Worm (Caenorhabditis elegans): ENCODE results near the gene K09C4.5.

Gene K09C4.5

ce11 chrX:3282306-3282705 lies at the start of gene K09C4.5:
TSS of gene K09C4.5 (plus strand) at chrX:3282631.
- TF ChIP-seq nhr-237 (tag; optimal IDR thresholded peaks at IDR 0.05): no peak
- no peak for TF ChIP-seq nhr-77 (tag; optimal IDR thresholded peaks at IDR 0.05)
- TF ChIP-seq snpc-4 (tag; optimal IDR thresholded peaks at IDR 0.05): no peak
- no peak for TF ChIP-seq sem-4 (tag; optimal IDR thresholded peaks at IDR 0.05)
- no peak for TF ChIP-seq sma-9 (GFP tag; optimal IDR thresholded peaks at IDR 0.05)
- TF ChIP-seq sma-9 (tag; optimal IDR thresholded peaks at IDR 0.05): no peak
- TF ChIP-seq fos-1 (tag; optimal IDR thresholded peaks at IDR 0.05): peak; percentile 17

- TF ChIP-seq nhr-77 (tag; optimal IDR thresholded peaks at IDR 0.05) (no peak), ztf-11 (tag; optimal IDR thresholded peaks at IDR 0.05) (no peak), sma-9 (GFP tag; optimal IDR thresholded peaks at IDR 0.05) (peak; percentile 72), sma-9 (tag; optimal IDR thresholded peaks at IDR 0.05) (no peak), fos-1 (tag; optimal IDR thresholded peaks at IDR 0.05) (peak; percentile 95), Y55F3AM.14 (GFP tag; optimal IDR thresholded peaks at IDR 0.05) (no peak), crh-2 (tag; optimal IDR thresholded peaks at IDR 0.05) (peak; percentile 85), mab-5 (tag; optimal IDR thresholded peaks at IDR 0.05) (no peak)
Observed at ce11 chrX:3235358-3235816, 47.0 kb upstream of the K09C4.5 start, which contains the start of gene F28B4.3. TSS of gene F28B4.3 (minus strand) at chrX:3235408.

ce11 chrX:3243614-3244013 lies 38.8 kb upstream of the K09C4.5 start, which contains the start of gene irg-7:
TSS of gene irg-7 (minus strand) at chrX:3243636.
- TF ChIP-seq ama-1 (optimal IDR thresholded peaks at IDR 0.05) (no peak), Y55F3AM.14 (GFP tag; optimal IDR thresholded peaks at IDR 0.05) (no peak), mab-5 (tag; optimal IDR thresholded peaks at IDR 0.05) (no peak), snpc-4 (tag; optimal IDR thresholded peaks at IDR 0.05) (no peak), nhr-129 (tag; optimal IDR thresholded peaks at IDR 0.05) (no peak), unc-39 (tag; optimal IDR thresholded peaks at IDR 0.05) (no peak), nhr-11 (tag; optimal IDR thresholded peaks at IDR 0.05) (no peak), crh-2 (tag; optimal IDR thresholded peaks at IDR 0.05) (peak; percentile 59), alr-1 (tag; optimal IDR thresholded peaks at IDR 0.05) (no peak), fos-1 (tag; optimal IDR thresholded peaks at IDR 0.05) (peak; percentile 57), ceh-16 (tag; optimal IDR thresholded peaks at IDR 0.05) (no peak), nhr-77 (tag; optimal IDR thresholded peaks at IDR 0.05) (no peak), lin-11 (tag; optimal IDR thresholded peaks at IDR 0.05) (no peak), aly-2 (tag; optimal IDR thresholded peaks at IDR 0.05) (no peak), lsy-2 (tag; optimal IDR thresholded peaks at IDR 0.05) (no peak), sma-9 (GFP tag; optimal IDR thresholded peaks at IDR 0.05) (peak; percentile 14), sma-9 (tag; optimal IDR thresholded peaks at IDR 0.05) (no peak), zag-1 (tag; optimal IDR thresholded peaks at IDR 0.05) (no peak), ztf-1 (GFP tag; conservative IDR thresholded peaks at IDR 0.05) (no peak), mbf-1 (tag; optimal IDR thresholded peaks at IDR 0.05) (no peak), sma-3 (GFP tag; optimal IDR thresholded peaks at IDR 0.05) (no peak), elt-3 (tag; optimal IDR thresholded peaks at IDR 0.05) (no peak)

DNA sequence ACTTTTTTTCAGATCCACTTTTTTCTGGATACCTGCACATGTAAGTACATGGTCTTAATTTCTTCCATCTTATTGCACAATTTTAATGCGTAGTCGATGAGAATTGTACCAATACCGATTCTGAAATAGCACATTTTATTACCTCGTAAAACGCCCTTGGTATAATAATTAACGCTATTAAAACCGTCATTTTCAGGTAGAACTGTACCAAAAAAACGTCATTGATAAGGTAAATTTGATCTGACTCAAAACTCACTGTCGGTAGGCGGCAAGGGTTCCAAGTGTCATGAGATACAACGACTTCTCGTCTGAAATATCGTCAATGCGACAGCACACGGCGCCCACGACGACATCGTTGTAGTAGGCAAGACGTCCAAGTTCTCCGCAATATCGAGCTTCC lies 38.0 kb upstream of the K09C4.5 start:
- TF ChIP-seq fos-1 (tag; optimal IDR thresholded peaks at IDR 0.05): peak; percentile 25
- TF ChIP-seq unc-62 (GFP tag; optimal IDR thresholded peaks at IDR 0.05): no peak

DNA sequence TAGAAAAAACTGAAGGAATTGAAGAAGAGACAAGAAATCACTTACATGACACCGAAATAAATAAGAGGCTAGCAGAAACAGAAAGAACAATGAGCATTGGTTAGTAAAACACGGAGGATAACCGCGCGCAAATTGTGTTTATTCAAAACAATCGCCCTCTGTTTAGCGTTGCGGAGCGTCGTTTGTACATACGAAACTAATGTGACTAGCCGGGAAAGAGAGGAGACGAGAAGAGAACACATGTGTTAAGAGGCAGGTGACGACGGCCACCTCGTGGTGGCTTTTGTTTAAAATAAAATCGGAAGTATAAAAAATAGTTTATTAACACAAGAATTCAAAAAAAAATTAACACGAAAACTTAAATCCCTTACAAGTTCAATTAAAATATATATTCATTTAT lies 36.6 kb upstream of the K09C4.5 start, which contains the start of gene F40F4.7:
Gene F40F4.7, minus strand, starts transcription at position 122 of the 400 bp plus-strand sequence.
- TF ChIP-seq nhr-25 (tag; optimal IDR thresholded peaks at IDR 0.05) (no peak), sma-3 (GFP tag; optimal IDR thresholded peaks at IDR 0.05) (peak; percentile 43), unc-62 (GFP tag; optimal IDR thresholded peaks at IDR 0.05) (no peak), mdl-1 (tag; optimal IDR thresholded peaks at IDR 0.05) (peak; percentile 41 to 49), fos-1 (tag; optimal IDR thresholded peaks at IDR 0.05) (peak; percentile 64), elt-1 (tag; optimal IDR thresholded peaks at IDR 0.05) (no peak), egl-27 (tag; optimal IDR thresholded peaks at IDR 0.05) (peak; percentile 38), unc-55 (GFP tag; optimal IDR thresholded peaks at IDR 0.05) (no peak), lin-11 (tag; optimal IDR thresholded peaks at IDR 0.05) (peak; percentile 10), nhr-77 (tag; optimal IDR thresholded peaks at IDR 0.05) (no peak), lsy-2 (tag; optimal IDR thresholded peaks at IDR 0.05) (peak; percentile 14 to 71), skn-1 (tag; optimal IDR thresholded peaks at IDR 0.05) (peak; percentile 16), F13H6.1 (tag; optimal IDR thresholded peaks at IDR 0.05) (peak; percentile 36), nhr-129 (tag; optimal IDR thresholded peaks at IDR 0.05) (peak; percentile 88), lin-39 (tag; optimal IDR thresholded peaks at IDR 0.05) (no peak), ama-1 (optimal IDR thresholded peaks at IDR 0.05) (no peak), C34F6.9 (tag; optimal IDR thresholded peaks at IDR 0.05) (no peak), zag-1 (tag; optimal IDR thresholded peaks at IDR 0.05) (no peak), nhr-21 (tag; optimal IDR thresholded peaks at IDR 0.05) (peak; percentile 28), nhr-12 (tag; optimal IDR thresholded peaks at IDR 0.05) (no peak), sma-9 (GFP tag; optimal IDR thresholded peaks at IDR 0.05) (peak; percentile 71), sma-9 (tag; optimal IDR thresholded peaks at IDR 0.05) (no peak), crh-2 (tag; optimal IDR thresholded peaks at IDR 0.05) (peak; percentile 33)

Data from whole organism, L2 larva.